Fruit fly (Drosophila melanogaster): ENCODE measurements around the gene CG34041.

CG34041 gene

dm6 chr3R:30461608-30462243 lies 46.1 kb upstream of the CG34041 start (continued):
- TF ChIP-seq CG9139 (GFP tag; optimal IDR thresholded peaks at IDR 0.05) = peak; percentile 25
- TF ChIP-seq Sox102F (GFP tag; optimal IDR thresholded peaks at IDR 0.05) = peak; percentile 45
- TF ChIP-seq lz (GFP tag; optimal IDR thresholded peaks at IDR 0.05) = peak; percentile 24
- TF ChIP-seq CG7368 (GFP tag; optimal IDR thresholded peaks at IDR 0.05) = peak; percentile 24
- peak; percentile 43 for TF ChIP-seq CG11762 (GFP tag; optimal IDR thresholded peaks at IDR 0.05; ENCODE audit: insufficient read depth)
- TF ChIP-seq Hr4 (GFP tag; optimal IDR thresholded peaks at IDR 0.05) = peak; percentile 54
- TF ChIP-seq svp (GFP tag) = peak; percentile 98
- TF ChIP-seq cyc (GFP tag; optimal IDR thresholded peaks at IDR 0.05) = peak; percentile 6
- no peak for TF ChIP-seq Blimp-1 (GFP tag; optimal IDR thresholded peaks at IDR 0.05)
- TF ChIP-seq CG6276 (GFP tag; optimal IDR thresholded peaks at IDR 0.05) = peak; percentile 48
- peak; percentile 54; the same call in 1 of the 3 replicates for TF ChIP-seq CG8119 (GFP tag; IDR thresholded peaks at IDR 0.05)
- peak; percentile 71 for TF ChIP-seq eg (GFP tag; IDR thresholded peaks at IDR 0.05)
- peak; percentile 58 for TF ChIP-seq pdm3 (GFP tag; optimal IDR thresholded peaks at IDR 0.05)
- peak; percentile 60 for TF ChIP-seq acj6 (GFP tag; optimal IDR thresholded peaks at IDR 0.05)
- TF ChIP-seq fd85E (GFP tag; optimal IDR thresholded peaks at IDR 0.05) = peak; percentile 26
- TF ChIP-seq CG15336 (GFP tag; IDR thresholded peaks at IDR 0.05) = peak; percentile 67
- TF ChIP-seq Hr39 (GFP tag; optimal IDR thresholded peaks at IDR 0.05) = peak; percentile 27
- peak; percentile 22 for TF ChIP-seq Sox15 (GFP tag; optimal IDR thresholded peaks at IDR 0.05)
- peak; percentile 59 for TF ChIP-seq Met (GFP tag; optimal IDR thresholded peaks at IDR 0.05)
- peak; percentile 52 for TF ChIP-seq CG3032 (tag; optimal IDR thresholded peaks at IDR 0.05)
- peak; percentile 51 for TF ChIP-seq CG6792 (GFP tag; optimal IDR thresholded peaks at IDR 0.05)
- peak; percentile 65 for TF ChIP-seq CG6808 (GFP tag; optimal IDR thresholded peaks at IDR 0.05)
- no peak for TF ChIP-seq CG11294 (GFP tag; IDR thresholded peaks at IDR 0.05)
- no peak for TF ChIP-seq CG4318 (GFP tag; optimal IDR thresholded peaks at IDR 0.05)
- TF ChIP-seq ss (GFP tag; optimal IDR thresholded peaks at IDR 0.05) = peak; percentile 41 to 65
- TF ChIP-seq Sox14 (GFP tag; optimal IDR thresholded peaks at IDR 0.05) = peak; percentile 48
- TF ChIP-seq Gug (GFP tag; IDR thresholded peaks at IDR 0.05) = no peak
- TF ChIP-seq Eip93F (GFP tag; optimal IDR thresholded peaks at IDR 0.05) = no peak
- TF ChIP-seq CG10631 (GFP tag; optimal IDR thresholded peaks at IDR 0.05) = peak; percentile 62

- TF ChIP-seq CG3919 (GFP tag; optimal IDR thresholded peaks at IDR 0.05) (no peak), Lpt (GFP tag; optimal IDR thresholded peaks at IDR 0.05) (no peak), Hr4 (GFP tag; optimal IDR thresholded peaks at IDR 0.05) (no peak), Eip78C (GFP tag) (no peak), Smox (GFP tag; optimal IDR thresholded peaks at IDR 0.05) (no peak), CG8319 (GFP tag; optimal IDR thresholded peaks at IDR 0.05) (no peak)
These were observed 43.6 kb upstream of the CG34041 start for dm6 chr3R:30464244-30464643.

dm6 chr3R:30465775-30466494 lies 41.9 kb upstream of the CG34041 start, which contains the start of gene PH4alphaEFB:
Gene PH4alphaEFB, plus strand, starts transcription at chr3R:30466050.
- no peak for TF ChIP-seq achi (GFP tag; optimal IDR thresholded peaks at IDR 0.05)
- peak; percentile 62 for TF ChIP-seq dsx (GFP tag; optimal IDR thresholded peaks at IDR 0.05; ENCODE audit: poor library complexity, severe bottlenecking)
- TF ChIP-seq dac (GFP tag; optimal IDR thresholded peaks at IDR 0.05) = no peak
- no peak for TF ChIP-seq CG3919 (GFP tag; optimal IDR thresholded peaks at IDR 0.05)
- no peak for TF ChIP-seq CG1621 (tag; optimal IDR thresholded peaks at IDR 0.05)
- peak; percentile 37 for TF ChIP-seq Sox14 (GFP tag; optimal IDR thresholded peaks at IDR 0.05)
- TF ChIP-seq CG7368 (GFP tag; optimal IDR thresholded peaks at IDR 0.05) = no peak
- TF ChIP-seq CG16779 (tag; optimal IDR thresholded peaks at IDR 0.05) = no peak
- no peak for TF ChIP-seq Smox (GFP tag; optimal IDR thresholded peaks at IDR 0.05)
- no peak for TF ChIP-seq Sox102F (GFP tag; optimal IDR thresholded peaks at IDR 0.05)
- TF ChIP-seq Eip78C (GFP tag) = peak; percentile 62
- TF ChIP-seq Met (GFP tag; optimal IDR thresholded peaks at IDR 0.05) = no peak
- TF ChIP-seq CG10669 (GFP tag; optimal IDR thresholded peaks at IDR 0.05) = no peak
- no peak for TF ChIP-seq salr (GFP tag; optimal IDR thresholded peaks at IDR 0.05)
- no peak for TF ChIP-seq CG32006 (GFP tag; optimal IDR thresholded peaks at IDR 0.05)
- no peak for TF ChIP-seq CG11902 (GFP tag; optimal IDR thresholded peaks at IDR 0.05)
- no peak for TF ChIP-seq CG6792 (GFP tag; optimal IDR thresholded peaks at IDR 0.05)
- no peak for TF ChIP-seq CG4318 (GFP tag; optimal IDR thresholded peaks at IDR 0.05)
- peak; percentile 49 for TF ChIP-seq fkh (GFP tag; optimal IDR thresholded peaks at IDR 0.05)
- no peak for TF ChIP-seq Sox15 (GFP tag; optimal IDR thresholded peaks at IDR 0.05)
- no peak for TF ChIP-seq CG31627 (GFP tag; optimal IDR thresholded peaks at IDR 0.05)
- no peak for TF ChIP-seq Eip93F (GFP tag; optimal IDR thresholded peaks at IDR 0.05)
- peak; percentile 15 for TF ChIP-seq fd85E (GFP tag; optimal IDR thresholded peaks at IDR 0.05)
- no peak for TF ChIP-seq Ets96B (tag; optimal IDR thresholded peaks at IDR 0.05)
- no peak for TF ChIP-seq Hr4 (GFP tag; optimal IDR thresholded peaks at IDR 0.05)

All from whole organism, prepupa.